Fruit fly (Drosophila melanogaster) whole organism, embryonic: ENCODE results near the gene Lrch.

Source experiments
- Atf3 ChIP-seq: fragments of 200-800 bp; sonication (Bioruptor generic); optimal IDR thresholded peaks from 3 replicates; lab custom pipeline; 2016; ENCODE audit warnings: missing biosample characterization, missing genetic modification characterization
- BEAF-32 ChIP-seq: fragments of 200-800 bp; sonication (Bioruptor generic); optimal IDR thresholded peaks from 3 replicates; lab custom pipeline; 2017; ENCODE audit warnings: missing biosample characterization, missing genetic modification characterization, mild to moderate bottlenecking, moderate library complexity, missing genetic modification reagents
- BtbVII ChIP-seq: fragments of 200-800 bp; sonication (Bioruptor generic); optimal IDR thresholded peaks from 3 replicates; lab custom pipeline; 2017; ENCODE audit warnings: missing biosample characterization, mild to moderate bottlenecking, missing genetic modification characterization
- CG12219 ChIP-seq: fragments of 200-800 bp; sonication (Bioruptor generic); optimal IDR thresholded peaks from 3 replicates; lab custom pipeline; 2018; ENCODE audit warnings: missing biosample characterization, mild to moderate bottlenecking, missing genetic modification characterization
- CG12391 ChIP-seq: fragments of 200-800 bp; sonication (Bioruptor generic); optimal IDR thresholded peaks from 3 replicates; lab custom pipeline; 2018; ENCODE audit warnings: missing biosample characterization, mild to moderate bottlenecking, missing genetic modification characterization, moderate library complexity
- CG13424 ChIP-seq: fragments of 200-800 bp; sonication (Bioruptor generic); optimal IDR thresholded peaks from 2 replicates; lab custom pipeline; 2019; ENCODE audit warnings: missing biosample characterization, mild to moderate bottlenecking, missing genetic modification characterization, moderate library complexity
- CG14667 ChIP-seq: fragments of 200-800 bp; sonication (Bioruptor generic); IDR thresholded peaks from 2 replicates; pipeline ENCODE4 v1.3.6; 2022; ENCODE audit warnings: missing biosample characterization, missing genetic modification characterization
- CG15601 ChIP-seq: fragments of 200-800 bp; sonication (Bioruptor generic); optimal IDR thresholded peaks from 3 replicates; lab custom pipeline; 2019; ENCODE audit warnings: missing biosample characterization, mild to moderate bottlenecking, missing genetic modification characterization, moderate library complexity
- CG15696 ChIP-seq: fragments of 200-800 bp; sonication (Bioruptor generic); optimal IDR thresholded peaks from 2 replicates; lab custom pipeline; 2019; ENCODE audit warnings: missing biosample characterization, mild to moderate bottlenecking, missing genetic modification characterization, moderate library complexity
- CG17359 ChIP-seq: fragments of 200-800 bp; sonication (Bioruptor generic); optimal IDR thresholded peaks from 3 replicates; lab custom pipeline; 2018; ENCODE audit warnings: missing biosample characterization, mild to moderate bottlenecking, missing genetic modification characterization, moderate library complexity
- CG17612 ChIP-seq: fragments of 200-800 bp; sonication (Bioruptor generic); IDR thresholded peaks from 2 replicates; pipeline ENCODE4 v1.3.6; 2022; ENCODE audit warnings: missing biosample characterization, missing genetic modification characterization
- CG17802 ChIP-seq: fragments of 200-800 bp; sonication (Bioruptor generic); optimal IDR thresholded peaks from 2 replicates; lab custom pipeline; 2018; ENCODE audit warnings: missing biosample characterization, mild to moderate bottlenecking, missing genetic modification characterization, moderate library complexity
- CG18262 ChIP-seq: fragments of 200-800 bp; optimal IDR thresholded peaks from 3 replicates; lab custom pipeline; 2019; ENCODE audit warnings: missing biosample characterization, mild to moderate bottlenecking, missing genetic modification characterization, moderate library complexity
- CG2129 ChIP-seq: fragments of 200-800 bp; sonication (Bioruptor generic); IDR thresholded peaks from 2 replicates; pipeline ENCODE4 v1.3.6; 2022; ENCODE audit warnings: missing biosample characterization, missing genetic modification characterization; ENCODE audit not compliant: partially characterized antibody
- CG30020 ChIP-seq: fragments of 200-800 bp; optimal IDR thresholded peaks from 2 replicates; lab custom pipeline; 2019; ENCODE audit warnings: missing biosample characterization, mild to moderate bottlenecking, missing genetic modification characterization, moderate library complexity
- CG30403 ChIP-seq: fragments of 200-800 bp; sonication (Bioruptor generic); optimal IDR thresholded peaks from 3 replicates; lab custom pipeline; 2016; ENCODE audit warnings: missing biosample characterization, missing genetic modification characterization
- CG31365 ChIP-seq: fragments of 200-800 bp; sonication (Bioruptor generic); optimal IDR thresholded peaks from 2 replicates; lab custom pipeline; 2018; ENCODE audit warnings: missing biosample characterization, mild to moderate bottlenecking, missing genetic modification characterization
- CG34224 ChIP-seq: fragments of 200-800 bp; sonication (Bioruptor generic); IDR thresholded peaks from 3 replicates; pipeline ENCODE4 v1.3.6; 2022; ENCODE audit warnings: missing biosample characterization, missing genetic modification characterization; ENCODE audit not compliant: partially characterized antibody
- CG34376 ChIP-seq: fragments of 200-800 bp; sonication (Bioruptor generic); optimal IDR thresholded peaks from 2 replicates; lab custom pipeline; 2018; ENCODE audit warnings: missing biosample characterization, mild to moderate bottlenecking, missing genetic modification characterization
- CG6854 ChIP-seq: fragments of 200-800 bp; sonication (Bioruptor generic); optimal IDR thresholded peaks from 3 replicates; lab custom pipeline; 2017; ENCODE audit warnings: missing biosample characterization, mild to moderate bottlenecking, missing genetic modification characterization
- CG7271 ChIP-seq: fragments of 200-800 bp; sonication (Bioruptor generic); optimal IDR thresholded peaks from 2 replicates; lab custom pipeline; 2018; ENCODE audit warnings: missing biosample characterization, mild to moderate bottlenecking, missing genetic modification characterization, moderate library complexity
- CG7987 ChIP-seq: fragments of 200-800 bp; sonication (Bioruptor generic); optimal IDR thresholded peaks from 2 replicates; lab custom pipeline; 2018; ENCODE audit warnings: missing biosample characterization, mild to moderate bottlenecking, missing genetic modification characterization, moderate library complexity
- CG8290 ChIP-seq, 3 experiments: fragments of 200-800 bp; sonication (Bioruptor generic); optimal IDR thresholded peaks; 2 replicates each; lab custom pipeline; 2016 to 2019; ENCODE audit warnings: missing biosample characterization in 3 of 3, missing genetic modification characterization in 3 of 3, mild to moderate bottlenecking in 2 of 3, moderate library complexity in 1 of 3
- CG8924 ChIP-seq: fragments of 200-800 bp; optimal IDR thresholded peaks from 3 replicates; lab custom pipeline; 2019; ENCODE audit warnings: missing biosample characterization, mild to moderate bottlenecking, missing genetic modification characterization, moderate library complexity
- CG9215 ChIP-seq: fragments of 200-800 bp; sonication (Bioruptor generic); IDR thresholded peaks from 2 replicates; pipeline ENCODE4 v1.3.6; 2022; ENCODE audit warnings: missing biosample characterization, missing genetic modification characterization
- CG9727 ChIP-seq: fragments of 200-800 bp; sonication (Bioruptor generic); optimal IDR thresholded peaks from 3 replicates; lab custom pipeline; 2017; ENCODE audit warnings: missing biosample characterization, mild to moderate bottlenecking, missing genetic modification characterization
- CG9817 ChIP-seq: fragments of 200-800 bp; sonication (Bioruptor generic); optimal IDR thresholded peaks from 2 replicates; lab custom pipeline; 2018; ENCODE audit warnings: missing biosample characterization, mild to moderate bottlenecking, missing genetic modification characterization, moderate library complexity
- HLH3B ChIP-seq: fragments of 200-800 bp; sonication (Bioruptor generic); IDR thresholded peaks from 2 replicates; pipeline ENCODE4 v1.3.6; 2022; ENCODE audit warnings: missing biosample characterization, missing genetic modification characterization
- Med ChIP-seq: fragments of 200-800 bp; sonication (Bioruptor generic); peaks from one replicate; lab custom pipeline; 2016; ENCODE audit warnings: missing biosample characterization, missing genetic modification characterization, mild to moderate bottlenecking, inconsistent platforms, moderate library complexity
- NC2β ChIP-seq: fragments of 200-800 bp; sonication (Bioruptor generic); optimal IDR thresholded peaks from 2 replicates; lab custom pipeline; 2016; ENCODE audit warnings: missing biosample characterization, missing genetic modification characterization
- NfI ChIP-seq: fragments of 200-800 bp; sonication (Bioruptor generic); optimal IDR thresholded peaks from 3 replicates; lab custom pipeline; 2018; ENCODE audit warnings: missing biosample characterization, mild to moderate bottlenecking, missing genetic modification characterization, moderate library complexity
- Ssrp ChIP-seq: fragments of 200-800 bp; sonication (Bioruptor generic); optimal IDR thresholded peaks from 2 replicates; lab custom pipeline; 2018; ENCODE audit warnings: missing biosample characterization, mild to moderate bottlenecking, missing genetic modification characterization, moderate library complexity
- Trl ChIP-seq, 3 experiments: fragments of >200 bp in 2 of 3; fragments of 200-800 bp in 1 of 3; sonication (Bioruptor generic) in 1 of 3; optimal IDR thresholded peaks; 2 replicates in 1 of 3; 3 replicates in 2 of 3; lab custom pipeline; 2016 to 2017; ENCODE audit warnings: missing biosample characterization in 1 of 3, missing genetic modification characterization in 1 of 3
- Xrp1 ChIP-seq: fragments of 200-800 bp; sonication (Bioruptor generic); IDR thresholded peaks from 2 replicates; pipeline ENCODE4 v1.3.6; 2022; ENCODE audit warnings: missing biosample characterization, missing genetic modification characterization
- bsh ChIP-seq, 2 experiments: fragments of 200-800 bp; sonication (Bioruptor generic); optimal IDR thresholded peaks; 2 replicates each; lab custom pipeline; 2017 to 2018; ENCODE audit warnings: mild to moderate bottlenecking in 2 of 2, missing biosample characterization in 2 of 2, missing genetic modification characterization in 2 of 2, moderate library complexity in 1 of 2
- cato ChIP-seq: fragments of 200-800 bp; sonication (Bioruptor generic); optimal IDR thresholded peaks from 2 replicates; lab custom pipeline; 2016; ENCODE audit warnings: missing biosample characterization, missing genetic modification characterization, borderline replicate concordance
- dm ChIP-seq: fragments of 200-800 bp; sonication (Bioruptor generic); optimal IDR thresholded peaks from 3 replicates; lab custom pipeline; 2016; ENCODE audit warnings: missing biosample characterization, missing genetic modification characterization
- en ChIP-seq: fragments of 200-800 bp; sonication (Bioruptor generic); optimal IDR thresholded peaks from 2 replicates; lab custom pipeline; 2016; ENCODE audit warnings: missing biosample characterization, missing genetic modification characterization
- grn ChIP-seq: fragments of 200-800 bp; sonication (Bioruptor generic); optimal IDR thresholded peaks from 3 replicates; lab custom pipeline; 2017; ENCODE audit warnings: missing biosample characterization, missing genetic modification characterization
- her ChIP-seq: fragments of 200-800 bp; sonication (Bioruptor generic); optimal IDR thresholded peaks from 2 replicates; lab custom pipeline; 2016; ENCODE audit warnings: missing biosample characterization, missing genetic modification characterization
- ind ChIP-seq: fragments of 200-800 bp; sonication (Bioruptor generic); optimal IDR thresholded peaks from 3 replicates; lab custom pipeline; 2016; ENCODE audit warnings: missing biosample characterization, missing genetic modification characterization
- jigr1 ChIP-seq: fragments of 200-800 bp; sonication (Bioruptor generic); IDR thresholded peaks from 3 replicates; pipeline ENCODE4 v1.3.6; 2022; ENCODE audit warnings: missing biosample characterization, missing genetic modification characterization
- ken ChIP-seq: fragments of 200-800 bp; sonication (Bioruptor generic); IDR thresholded peaks from 3 replicates; pipeline ENCODE4 v1.3.6; 2022; ENCODE audit warnings: missing biosample characterization, missing genetic modification characterization
- kni ChIP-seq: fragments of 200-800 bp; sonication (Bioruptor generic); optimal IDR thresholded peaks from 3 replicates; lab custom pipeline; 2017; ENCODE audit warnings: mild to moderate bottlenecking, missing biosample characterization, missing genetic modification reagents, missing genetic modification characterization
- lov ChIP-seq, 2 experiments: fragments of 200-800 bp in 1 of 2; fragments of >200 bp in 1 of 2; sonication (Bioruptor generic) in 1 of 2; IDR thresholded peaks in 1 of 2; optimal IDR thresholded peaks in 1 of 2; 2 replicates in 1 of 2; 3 replicates in 1 of 2; pipeline versions ENCODE4 v1.3.6 to Lab custom; 2017 to 2022; ENCODE audit warnings: missing biosample characterization in 1 of 2, missing genetic modification characterization in 1 of 2
- sima ChIP-seq: fragments of 200-800 bp; sonication (Bioruptor generic); optimal IDR thresholded peaks from 2 replicates; lab custom pipeline; 2016; ENCODE audit warnings: missing biosample characterization, missing genetic modification characterization
- tgo ChIP-seq: fragments of 200-800 bp; sonication (Bioruptor generic); IDR thresholded peaks from 3 replicates; pipeline ENCODE4 v1.3.6; 2022; ENCODE audit warnings: missing biosample characterization, missing genetic modification characterization
- ttk ChIP-seq: fragments of 200-800 bp; sonication (Bioruptor generic); IDR thresholded peaks from 2 replicates; pipeline ENCODE4 v2.1.2; 2022; ENCODE audit warnings: missing biosample characterization, missing genetic modification characterization

Lrch gene

DNA sequence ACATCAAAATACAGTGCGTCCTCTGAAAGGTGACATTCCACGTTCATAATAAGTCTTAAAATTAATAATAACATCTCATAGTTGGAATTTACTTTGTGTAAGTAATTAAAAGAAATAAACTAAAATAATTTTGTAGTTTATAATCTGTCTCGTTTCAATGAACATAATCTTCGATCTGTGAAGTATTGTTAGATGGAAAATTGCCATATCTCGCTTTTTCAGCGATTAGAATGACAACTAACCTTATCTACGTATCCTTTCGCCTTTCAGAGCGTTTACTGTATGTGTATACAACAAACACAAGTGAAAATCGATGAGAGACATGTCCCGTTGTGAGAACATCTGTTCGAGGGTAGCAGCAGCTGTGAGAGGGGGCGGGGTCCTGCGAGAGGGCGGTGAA is 1.6 kb downstream of the Lrch start (continued):
- TF ChIP-seq CG17802 (peak; percentile 37), Ssrp (tag; lab: Kevin White, UChicago) (peak; percentile 68), tgo (GFP tag; lab: Robert Waterston, UW) (0 out of 3 replicates have a peak, but pooled peaks have one; percentile 28), CG17612 (GFP tag; lab: Robert Waterston, UW) (no peak), ind (GFP tag; lab: Kevin White, UChicago) (peak; percentile 74), CG7987 (peak; percentile 43), Atf3 (peak; percentile 4), Xrp1 (GFP tag; lab: Robert Waterston, UW) (peak; percentile 84), CG15696 (tag; lab: Kevin White, UChicago) (peak; percentile 90), her (GFP tag; lab: Kevin White, UChicago) (no peak), CG18262 (tag; lab: Kevin White, UChicago) (peak; percentile 91), CG9215 (peak; percentile 49), ken (GFP tag; lab: Robert Waterston, UW) (0 out of 3 replicates have a peak, but pooled peaks have one; percentile 38), en (no peak), sima (GFP tag; lab: Kevin White, UChicago) (peak; percentile 2), CG34224 (no peak), NfI (GFP tag; lab: Kevin White, UChicago) (peak; percentile 70), CG8290 (GFP tag; optimal IDR thresholded peaks at IDR 0.05; lab: Kevin White, UChicago) (peak; percentile 42), CG8290 (tag; optimal IDR thresholded peaks at IDR 0.05; lab: Kevin White, UChicago) (peak; percentile 35 to 50), NC2β (GFP tag; lab: Kevin White, UChicago) (peak; percentile 23), CG9727 (peak; percentile 73), grn (peak; percentile 11), CG12391 (tag; lab: Kevin White, UChicago) (peak; percentile 85), CG17359 (tag; lab: Kevin White, UChicago) (peak; percentile 73), CG7271 (no peak), BtbVII (peak; percentile 60), Trl (optimal IDR thresholded peaks at IDR 0.05; lab: Kevin White, UChicago) (no peak), Trl (GFP tag; optimal IDR thresholded peaks at IDR 0.05; lab: Kevin White, UChicago) (peak; percentile 49), CG30020 (tag; lab: Kevin White, UChicago) (peak; percentile 46), lov (optimal IDR thresholded peaks at IDR 0.05; lab: Kevin White, UChicago) (no peak), lov (GFP tag; IDR thresholded peaks at IDR 0.05; lab: Robert Waterston, UW) (no peak), CG34376 (peak; percentile 53), HLH3B (GFP tag; lab: Robert Waterston, UW) (no peak), kni (GFP tag; lab: Kevin White, UChicago) (peak; percentile 38), dm (GFP tag; lab: Kevin White, UChicago) (no peak), CG13424 (tag; lab: Kevin White, UChicago) (peak; percentile 89), CG30403 (GFP tag; lab: Kevin White, UChicago) (peak; percentile 72), CG9817 (tag; lab: Kevin White, UChicago) (peak; percentile 62), CG6854 (peak; percentile 51), CG8924 (tag; lab: Kevin White, UChicago) (peak; percentile 88), jigr1 (no peak), CG31365 (tag; lab: Kevin White, UChicago) (peak; percentile 33), BEAF-32 (GFP tag; lab: Kevin White, UChicago) (no peak), CG2129 (GFP tag; lab: Robert Waterston, UW) (no peak), CG12219 (GFP tag; lab: Kevin White, UChicago) (peak; percentile 77), CG15601 (peak; percentile 71), cato (GFP tag; lab: Kevin White, UChicago) (no peak), ttk (GFP tag; lab: Robert Waterston, UW) (no peak), Med (GFP tag; lab: Kevin White, UChicago) (peak; percentile 79), bsh (GFP tag; optimal IDR thresholded peaks at IDR 0.05; lab: Kevin White, UChicago) (peak in 1 of 2 experiments; percentile 87), CG14667 (GFP tag; lab: Robert Waterston, UW) (0 out of 2 replicates have a peak, but pooled peaks have one; percentile 4)
